Fruit fly (Drosophila melanogaster): ENCODE results near the gene Myo61F.

The Myo61F gene

dm6 chr3L:1318241-1318640 lies at the start of gene Myo61F:
Gene Myo61F, plus strand, starts transcription at chr3L:1318480.
- TF ChIP-seq Dll (GFP tag; IDR thresholded peaks at IDR 0.05; ENCODE audit: partially characterized antibody) (peak; percentile 54; the same call in 3 of the 4 replicates), CG10147 (GFP tag; optimal IDR thresholded peaks at IDR 0.05) (no peak), stwl (tag; optimal IDR thresholded peaks at IDR 0.05) (peak; percentile 9), CG15601 (tag; optimal IDR thresholded peaks at IDR 0.05) (peak; percentile 54), CG17912 (GFP tag; optimal IDR thresholded peaks at IDR 0.05) (no peak), onecut (GFP tag; IDR thresholded peaks at IDR 0.05) (peak; percentile 46), Ets97D (GFP tag; optimal IDR thresholded peaks at IDR 0.05) (peak; percentile 12), CG12659 (GFP tag; optimal IDR thresholded peaks at IDR 0.05) (no peak), sens (GFP tag) (peak; percentile 27), ci (GFP tag; IDR thresholded peaks at IDR 0.05) (peak; percentile 34; the same call in 1 of the 3 replicates), fd64A (GFP tag; optimal IDR thresholded peaks at IDR 0.05) (no peak), Bgb (GFP tag; IDR thresholded peaks at IDR 0.05; ENCODE audit: partially characterized antibody) (peak; percentile 58), nerfin-1 (tag; optimal IDR thresholded peaks at IDR 0.05) (no peak), Adf1 (GFP tag; IDR thresholded peaks at IDR 0.05) (peak; percentile 88), lola (GFP tag; optimal IDR thresholded peaks at IDR 0.05) (no peak), CG12769 (tag; optimal IDR thresholded peaks at IDR 0.05) (no peak), CTCF (GFP tag; optimal IDR thresholded peaks at IDR 0.05) (no peak), kah (GFP tag; optimal IDR thresholded peaks at IDR 0.05) (no peak), dysf (GFP tag; IDR thresholded peaks at IDR 0.05) (0 out of 3 replicates have a peak, but pooled peaks have one; percentile 23), CG17361 (GFP tag; IDR thresholded peaks at IDR 0.05) (no peak), CG18599 (GFP tag; optimal IDR thresholded peaks at IDR 0.05) (no peak), CG3995 (GFP tag; optimal IDR thresholded peaks at IDR 0.05) (peak; percentile 87), CG7928 (GFP tag; optimal IDR thresholded peaks at IDR 0.05) (peak; percentile 45), Abd-B (GFP tag; optimal IDR thresholded peaks at IDR 0.05) (no peak), knrl (GFP tag; IDR thresholded peaks at IDR 0.05; ENCODE audit: partially characterized antibody) (0 out of 3 replicates have a peak, but pooled peaks have one; percentile 23), jing (GFP tag; optimal IDR thresholded peaks at IDR 0.05) (no peak), CG15514 (GFP tag; optimal IDR thresholded peaks at IDR 0.05) (peak; percentile 63), lov (optimal IDR thresholded peaks at IDR 0.05) (no peak), lov (GFP tag; IDR thresholded peaks at IDR 0.05) (no peak), tna (GFP tag; IDR thresholded peaks at IDR 0.05; ENCODE audit: partially characterized antibody) (peak; percentile 39; the same call in 1 of the 2 replicates), CG14860 (GFP tag; IDR thresholded peaks at IDR 0.05; ENCODE audit: partially characterized antibody) (peak; percentile 46; the same call in 1 of the 3 replicates), Ada2b (GFP tag; IDR thresholded peaks at IDR 0.05) (no peak), CG8765 (GFP tag; IDR thresholded peaks at IDR 0.05) (no peak), nau (GFP tag; optimal IDR thresholded peaks at IDR 0.05) (no peak), unc-4 (GFP tag; IDR thresholded peaks at IDR 0.05; ENCODE audit: partially characterized antibody) (peak; percentile 53), amos (GFP tag; IDR thresholded peaks at IDR 0.05; ENCODE audit: partially characterized antibody) (peak; percentile 30; the same call in 1 of the 2 replicates), CG31388 (GFP tag; optimal IDR thresholded peaks at IDR 0.05) (no peak), cwo (GFP tag; optimal IDR thresholded peaks at IDR 0.05) (no peak), Dp (GFP tag; optimal IDR thresholded peaks at IDR 0.05) (peak; percentile 86), MBD-R2 (GFP tag; IDR thresholded peaks at IDR 0.05) (peak; percentile 59), CG34224 (GFP tag; IDR thresholded peaks at IDR 0.05; ENCODE audit: partially characterized antibody) (peak; percentile 61; the same call in 1 of the 3 replicates), vvl (GFP tag; IDR thresholded peaks at IDR 0.05) (peak; percentile 74), unpg (GFP tag; optimal IDR thresholded peaks at IDR 0.05) (no peak), Awh (GFP tag; IDR thresholded peaks at IDR 0.05) (no peak), CG9932 (GFP tag; IDR thresholded peaks at IDR 0.05) (no peak), B-H2 (GFP tag; optimal IDR thresholded peaks at IDR 0.05) (peak; percentile 32), Sry-δ (GFP tag; optimal IDR thresholded peaks at IDR 0.05) (peak; percentile 12), HLH4C (GFP tag; IDR thresholded peaks at IDR 0.05; ENCODE audit: partially characterized antibody) (peak; percentile 75), D (optimal IDR thresholded peaks at IDR 0.05) (no peak), D (GFP tag; optimal IDR thresholded peaks at IDR 0.05) (no peak)

Data from whole organism, embryonic.